Worm (Caenorhabditis elegans): ENCODE measurements around the gene glrx-22.

glrx-22 gene

ce11 chrIV:8233268-8233667 lies 32.2 kb upstream of the glrx-22 start:
- TF ChIP-seq fkh-10 (GFP tag; optimal IDR thresholded peaks at IDR 0.05): no peak
- TF ChIP-seq Y48G9A.11 (GFP tag; IDR thresholded peaks at IDR 0.05): no peak
- no peak for TF ChIP-seq mdt-29 (GFP tag; IDR thresholded peaks at IDR 0.05)
- TF ChIP-seq hlh-30 (tag; optimal IDR thresholded peaks at IDR 0.05; ENCODE audit: insufficient read depth): peak; percentile 17
- TF ChIP-seq egl-43 (GFP tag; IDR thresholded peaks at IDR 0.05): no peak
- TF ChIP-seq nhr-48 (tag; optimal IDR thresholded peaks at IDR 0.05): no peak
- TF ChIP-seq lsy-2 (tag; optimal IDR thresholded peaks at IDR 0.05): no peak
- no peak for TF ChIP-seq Y105C5A.15 (GFP tag; IDR thresholded peaks at IDR 0.05)
- TF ChIP-seq F37D6.2 (tag; optimal IDR thresholded peaks at IDR 0.05): no peak
- TF ChIP-seq unc-62 (GFP tag; optimal IDR thresholded peaks at IDR 0.05 in 1 of 2): no peak
- no peak for TF ChIP-seq unc-62 (tag; optimal IDR thresholded peaks at IDR 0.05)
- TF ChIP-seq tra-1 (GFP tag; IDR thresholded peaks at IDR 0.05): no peak
- no peak for TF ChIP-seq nhr-28 (tag; optimal IDR thresholded peaks at IDR 0.05)
- TF ChIP-seq sdz-12 (GFP tag; optimal IDR thresholded peaks at IDR 0.05): no peak
- TF ChIP-seq mxl-2 (GFP tag; conservative IDR thresholded peaks at IDR 0.05): no peak
- TF ChIP-seq hlh-11 (tag; optimal IDR thresholded peaks at IDR 0.05): peak; percentile 9
- TF ChIP-seq ztf-7 (tag; optimal IDR thresholded peaks at IDR 0.05): no peak
- no peak for TF ChIP-seq pha-4 (GFP tag; IDR thresholded peaks at IDR 0.05)
- TF ChIP-seq pha-4 (tag; optimal IDR thresholded peaks at IDR 0.05): no peak
- no peak for TF ChIP-seq php-3 (GFP tag; IDR thresholded peaks at IDR 0.05)

ce11 chrIV:8232428-8232827 lies 31.4 kb upstream of the glrx-22 start:
- TF ChIP-seq ZK546.5 (tag; optimal IDR thresholded peaks at IDR 0.05): no peak
- no peak for TF ChIP-seq egl-43 (GFP tag; IDR thresholded peaks at IDR 0.05)
- no peak for TF ChIP-seq lir-3 (tag; optimal IDR thresholded peaks at IDR 0.05)
- TF ChIP-seq pha-4 (GFP tag; IDR thresholded peaks at IDR 0.05): no peak
- TF ChIP-seq pha-4 (tag; optimal IDR thresholded peaks at IDR 0.05): no peak
- TF ChIP-seq set-16 (GFP tag; IDR thresholded peaks at IDR 0.05): no peak
- 0 out of 2 replicates have a peak, but pooled peaks have one; percentile 10 for TF ChIP-seq dmd-6 (GFP tag; IDR thresholded peaks at IDR 0.05)
- TF ChIP-seq pqm-1 (tag; optimal IDR thresholded peaks at IDR 0.05): no peak
- TF ChIP-seq cey-2 (tag; optimal IDR thresholded peaks at IDR 0.05; ENCODE audit: borderline replicate concordance, insufficient read depth): no peak
- no peak for TF ChIP-seq ceh-20 (GFP tag; IDR thresholded peaks at IDR 0.05)
- no peak for TF ChIP-seq jun-1 (tag; optimal IDR thresholded peaks at IDR 0.05)
- no peak for TF ChIP-seq nhr-42 (GFP tag; IDR thresholded peaks at IDR 0.05)
- no peak for TF ChIP-seq mdt-29 (GFP tag; IDR thresholded peaks at IDR 0.05)
- TF ChIP-seq Y48G9A.11 (GFP tag; IDR thresholded peaks at IDR 0.05): no peak
- TF ChIP-seq ceh-62 (tag; optimal IDR thresholded peaks at IDR 0.05): no peak
- TF ChIP-seq ceh-28 (tag; optimal IDR thresholded peaks at IDR 0.05): no peak
- no peak for TF ChIP-seq ceh-82 (tag; optimal IDR thresholded peaks at IDR 0.05)
- no peak for TF ChIP-seq nhr-111 (GFP tag; optimal IDR thresholded peaks at IDR 0.05)
- TF ChIP-seq madf-9 (GFP tag; conservative IDR thresholded peaks at IDR 0.05): no peak
- no peak for TF ChIP-seq daf-16 (GFP tag; optimal IDR thresholded peaks at IDR 0.05)
- peak; percentile 13 for TF ChIP-seq daf-16 (tag; optimal IDR thresholded peaks at IDR 0.05)
- no peak for TF ChIP-seq unc-39 (tag; optimal IDR thresholded peaks at IDR 0.05)
- TF ChIP-seq hif-1 (tag; optimal IDR thresholded peaks at IDR 0.05): no peak
- TF ChIP-seq saeg-2 (GFP tag; IDR thresholded peaks at IDR 0.05): no peak
- TF ChIP-seq nhr-41 (GFP tag; IDR thresholded peaks at IDR 0.05): no peak
- TF ChIP-seq nhr-77 (tag; optimal IDR thresholded peaks at IDR 0.05): peak; percentile 19
- no peak for TF ChIP-seq dmd-9 (GFP tag; IDR thresholded peaks at IDR 0.05)
- TF ChIP-seq nhr-237 (tag; optimal IDR thresholded peaks at IDR 0.05): no peak
- no peak for TF ChIP-seq Y75B8A.6 (GFP tag; IDR thresholded peaks at IDR 0.05)
- TF ChIP-seq tag-97 (GFP tag; IDR thresholded peaks at IDR 0.05): no peak
- TF ChIP-seq nhr-11 (tag; optimal IDR thresholded peaks at IDR 0.05): peak; percentile 22
- TF ChIP-seq lin-15B (tag; optimal IDR thresholded peaks at IDR 0.05): no peak
- TF ChIP-seq ctbp-1 (GFP tag; IDR thresholded peaks at IDR 0.05): no peak
- TF ChIP-seq hlh-30 (tag; optimal IDR thresholded peaks at IDR 0.05; ENCODE audit: insufficient read depth): peak; percentile 95
- no peak for TF ChIP-seq lin-13 (GFP tag; optimal IDR thresholded peaks at IDR 0.05)
- TF ChIP-seq ztf-7 (tag; optimal IDR thresholded peaks at IDR 0.05): no peak
- no peak for TF ChIP-seq lim-7 (GFP tag; IDR thresholded peaks at IDR 0.05)
- TF ChIP-seq egl-27 (tag; optimal IDR thresholded peaks at IDR 0.05): no peak
